Worm (Caenorhabditis elegans): ENCODE measurements around the gene lips-10.

The lips-10 gene

ce11 chrII:8449660-8450118 is 10.7 kb downstream of the lips-10 start, which contains the start of gene F22B5.4:
Gene F22B5.4, plus strand, starts transcription at chrII:8449710.
- no peak for TF ChIP-seq lsy-2 (tag; optimal IDR thresholded peaks at IDR 0.05)
- no peak for TF ChIP-seq flh-1 (GFP tag; optimal IDR thresholded peaks at IDR 0.05)
- no peak for TF ChIP-seq unc-120 (tag; optimal IDR thresholded peaks at IDR 0.05; ENCODE audit: poor library complexity, severe bottlenecking)
- no peak for TF ChIP-seq unc-39 (tag; optimal IDR thresholded peaks at IDR 0.05)

- no peak for TF ChIP-seq ceh-83 (GFP tag; optimal IDR thresholded peaks at IDR 0.05)
- TF ChIP-seq nhr-76 (tag; optimal IDR thresholded peaks at IDR 0.05) = no peak
- TF ChIP-seq unc-39 (tag; optimal IDR thresholded peaks at IDR 0.05) = no peak
- TF ChIP-seq unc-62 (GFP tag; optimal IDR thresholded peaks at IDR 0.05) = no peak
- TF ChIP-seq sem-2 (GFP tag; optimal IDR thresholded peaks at IDR 0.05) = no peak
- no peak for TF ChIP-seq zip-8 (tag; optimal IDR thresholded peaks at IDR 0.05)
Measured at ce11 chrII:8450750-8451149, 11.8 kb downstream of the lips-10 start.

ce11 chrII:8451425-8451824 is 12.5 kb downstream of the lips-10 start:
- TF ChIP-seq drap-1 (GFP tag; optimal IDR thresholded peaks at IDR 0.05) (no peak), pha-4 (tag; optimal IDR thresholded peaks at IDR 0.05) (peak; percentile 60), ham-2 (GFP tag; optimal IDR thresholded peaks at IDR 0.05) (no peak), cnd-1 (tag; optimal IDR thresholded peaks at IDR 0.05) (no peak), sptf-1 (tag; optimal IDR thresholded peaks at IDR 0.05) (no peak), blmp-1 (tag; optimal IDR thresholded peaks at IDR 0.05) (no peak)

- no peak for TF ChIP-seq elt-3 (tag; optimal IDR thresholded peaks at IDR 0.05)
- TF ChIP-seq unc-39 (tag; optimal IDR thresholded peaks at IDR 0.05) = no peak
- no peak for TF ChIP-seq ces-1 (GFP tag; optimal IDR thresholded peaks at IDR 0.05)
- TF ChIP-seq nhr-12 (tag; optimal IDR thresholded peaks at IDR 0.05) = no peak
- TF ChIP-seq nhr-28 (tag; optimal IDR thresholded peaks at IDR 0.05) = no peak
- no peak for TF ChIP-seq unc-120 (tag; optimal IDR thresholded peaks at IDR 0.05; ENCODE audit: poor library complexity, severe bottlenecking)
- TF ChIP-seq lin-32 (GFP tag; optimal IDR thresholded peaks at IDR 0.05) = no peak
- no peak for TF ChIP-seq hlh-1 (tag; optimal IDR thresholded peaks at IDR 0.05)
- no peak for TF ChIP-seq cnd-1 (tag; optimal IDR thresholded peaks at IDR 0.05)
- no peak for TF ChIP-seq tbx-8 (GFP tag; optimal IDR thresholded peaks at IDR 0.05)
- TF ChIP-seq ham-2 (GFP tag; optimal IDR thresholded peaks at IDR 0.05) = no peak
- TF ChIP-seq nhr-76 (tag; optimal IDR thresholded peaks at IDR 0.05) = no peak
- TF ChIP-seq mab-5 (tag; optimal IDR thresholded peaks at IDR 0.05) = no peak
- TF ChIP-seq sem-2 (GFP tag; optimal IDR thresholded peaks at IDR 0.05) = no peak
- no peak for TF ChIP-seq snpc-4 (tag; optimal IDR thresholded peaks at IDR 0.05)
- TF ChIP-seq ceh-43 (GFP tag; optimal IDR thresholded peaks at IDR 0.05) = no peak
- no peak for TF ChIP-seq ztf-11 (tag; optimal IDR thresholded peaks at IDR 0.05)
- no peak for TF ChIP-seq flh-1 (GFP tag; optimal IDR thresholded peaks at IDR 0.05)
Measured at ce11 chrII:8454513-8454912, 15.5 kb downstream of the lips-10 start, which contains the start of gene F22B5.5. Gene F22B5.5, minus strand, starts transcription at chrII:8454613.

ce11 chrII:8456094-8456493 is 17.1 kb downstream of the lips-10 start, which contains the start of gene F22B5.6:
Gene F22B5.6, minus strand, starts transcription at chrII:8456194.
- TF ChIP-seq snpc-4 (tag; optimal IDR thresholded peaks at IDR 0.05) (no peak), zip-8 (tag; optimal IDR thresholded peaks at IDR 0.05) (no peak), flh-1 (GFP tag; optimal IDR thresholded peaks at IDR 0.05) (no peak), bed-3 (GFP tag; optimal IDR thresholded peaks at IDR 0.05) (no peak), unc-39 (tag; optimal IDR thresholded peaks at IDR 0.05) (no peak), ham-2 (GFP tag; optimal IDR thresholded peaks at IDR 0.05) (no peak), nhr-28 (tag; optimal IDR thresholded peaks at IDR 0.05) (no peak), drap-1 (GFP tag; optimal IDR thresholded peaks at IDR 0.05) (no peak), blmp-1 (tag; optimal IDR thresholded peaks at IDR 0.05) (no peak), lin-32 (GFP tag; optimal IDR thresholded peaks at IDR 0.05) (no peak), ceh-43 (GFP tag; optimal IDR thresholded peaks at IDR 0.05) (no peak), nhr-237 (tag; optimal IDR thresholded peaks at IDR 0.05) (no peak), ztf-11 (tag; optimal IDR thresholded peaks at IDR 0.05) (no peak), nhr-2 (tag; optimal IDR thresholded peaks at IDR 0.05) (no peak)

- no peak for TF ChIP-seq ceh-39 (tag; optimal IDR thresholded peaks at IDR 0.05)
- TF ChIP-seq lin-13 (tag; optimal IDR thresholded peaks at IDR 0.05) = peak; percentile 0
- TF ChIP-seq hlh-1 (tag; optimal IDR thresholded peaks at IDR 0.05) = peak; percentile 1
- no peak for TF ChIP-seq ceh-83 (GFP tag; optimal IDR thresholded peaks at IDR 0.05)
Measured at ce11 chrII:8456681-8457389, 17.9 kb downstream of the lips-10 start.
